Worm (Caenorhabditis elegans) whole organism, young adult: ENCODE results near the gene F42A10.5.
"Not testable (repeated sequence)": the region's sequence is repeated elsewhere in the genome, so short reads cannot be mapped to it uniquely, and the experiment has no call there.

ENCODE experiments used
- B0336.3 ChIP-seq: fragments of 200-800 bp; sonication (Bioruptor generic); IDR thresholded peaks from 2 replicates; pipeline ENCODE4 v1.3.6; 2022; ENCODE audit warnings: missing genetic modification characterization, missing compliant biosample characterization
- C17E4.6 ChIP-seq: fragments of 200-800 bp; sonication (Bioruptor generic); IDR thresholded peaks from 2 replicates; pipeline ENCODE4 v1.3.6; 2022; ENCODE audit warnings: missing genetic modification reagents, missing genetic modification characterization, missing compliant biosample characterization
- F52B5.7 ChIP-seq: sonication (generic microtip); optimal IDR thresholded peaks from 2 replicates; lab custom pipeline; 2016; ENCODE audit warnings: mild to moderate bottlenecking, missing genetic modification characterization, missing compliant biosample characterization
- F55B11.4 ChIP-seq: sonication (generic microtip); optimal IDR thresholded peaks from 2 replicates; lab custom pipeline; 2016; ENCODE audit warnings: missing compliant biosample characterization, missing genetic modification characterization, borderline replicate concordance; ENCODE audit not compliant: insufficient read depth
- K12H6.12 ChIP-seq: fragments of 200-800 bp; sonication (Bioruptor generic); optimal IDR thresholded peaks from 2 replicates; lab custom pipeline; 2018; ENCODE audit warnings: mild to moderate bottlenecking, missing genetic modification characterization, missing compliant biosample characterization
- T26A5.8 ChIP-seq: sonication (generic microtip); optimal IDR thresholded peaks from 2 replicates; lab custom pipeline; 2016; ENCODE audit warnings: missing genetic modification characterization, missing compliant biosample characterization
- Y79H2A.3 ChIP-seq: fragments of 200-800 bp; sonication (Bioruptor generic); conservative IDR thresholded peaks from 2 replicates; pipeline ENCODE4 v1.3.6; 2022; ENCODE audit warnings: missing genetic modification reagents, missing genetic modification characterization, missing compliant biosample characterization
- aptf-3 ChIP-seq: fragments of 200-800 bp; sonication (Bioruptor generic); IDR thresholded peaks from 2 replicates; pipeline ENCODE4 v1.3.6; 2022; ENCODE audit warnings: missing genetic modification characterization, missing compliant biosample characterization
- atf-7 ChIP-seq: sonication (generic microtip); optimal IDR thresholded peaks from 2 replicates; lab custom pipeline; 2017; ENCODE audit warnings: mild to moderate bottlenecking, missing genetic modification characterization, missing compliant biosample characterization
- athp-1 ChIP-seq: sonication (generic microtip); optimal IDR thresholded peaks from 2 replicates; lab custom pipeline; 2017; ENCODE audit warnings: mild to moderate bottlenecking, missing genetic modification characterization, missing compliant biosample characterization
- attf-5 ChIP-seq: fragments of 200-800 bp; sonication (Bioruptor generic); optimal IDR thresholded peaks from 2 replicates; lab custom pipeline; 2018; ENCODE audit warnings: mild to moderate bottlenecking, missing genetic modification characterization, missing compliant biosample characterization
- cebp-1 ChIP-seq, 2 experiments: fragments of 200-800 bp in 1 of 2; sonication (Bioruptor generic) in 1 of 2; sonication (generic microtip) in 1 of 2; IDR thresholded peaks in 1 of 2; optimal IDR thresholded peaks in 1 of 2; 2 replicates each; pipeline versions ENCODE4 v1.3.6 to Lab custom; 2017 to 2022; ENCODE audit warnings: missing compliant biosample characterization in 2 of 2, missing genetic modification characterization in 2 of 2, mild to moderate bottlenecking in 1 of 2, missing genetic modification reagents in 1 of 2, moderate library complexity in 1 of 2
- chd-7 ChIP-seq: sonication (generic microtip); optimal IDR thresholded peaks from 2 replicates; lab custom pipeline; 2016; ENCODE audit warnings: mild to moderate bottlenecking, missing genetic modification characterization, moderate library complexity, missing compliant biosample characterization
- dpff-1 ChIP-seq: sonication (generic microtip); optimal IDR thresholded peaks from 2 replicates; lab custom pipeline; 2017; ENCODE audit warnings: mild to moderate bottlenecking, missing genetic modification characterization, missing compliant biosample characterization
- egrh-3 ChIP-seq: fragments of 200-800 bp; sonication (Bioruptor generic); IDR thresholded peaks from 2 replicates; pipeline ENCODE4 v1.3.6; 2022; ENCODE audit warnings: missing genetic modification reagents, missing genetic modification characterization, missing compliant biosample characterization
- ekl-4 ChIP-seq: fragments of 200-800 bp; sonication (Bioruptor generic); IDR thresholded peaks from 2 replicates; pipeline ENCODE4 v1.3.6; 2022; ENCODE audit warnings: missing genetic modification reagents, missing genetic modification characterization, missing compliant biosample characterization
- ets-4 ChIP-seq: fragments of 200-800 bp; sonication (Bioruptor generic); optimal IDR thresholded peaks from 2 replicates; lab custom pipeline; 2018; ENCODE audit warnings: mild to moderate bottlenecking, missing genetic modification characterization, missing compliant biosample characterization
- fkh-3 ChIP-seq: sonication (generic microtip); optimal IDR thresholded peaks from 2 replicates; lab custom pipeline; 2016; ENCODE audit warnings: mild to moderate bottlenecking, missing genetic modification characterization, missing compliant biosample characterization
- hmg-1.2 ChIP-seq: fragments of 200-800 bp; sonication (Bioruptor generic); IDR thresholded peaks from 2 replicates; pipeline ENCODE4 v1.3.6; 2022; ENCODE audit warnings: missing genetic modification reagents, missing genetic modification characterization, missing compliant biosample characterization
- let-526 ChIP-seq: fragments of 200-800 bp; sonication (Bioruptor generic); IDR thresholded peaks from 2 replicates; pipeline ENCODE4 v1.3.6; 2022; ENCODE audit warnings: missing genetic modification reagents, missing genetic modification characterization, missing compliant biosample characterization
- lin-35 ChIP-seq, 3 experiments: fragments of 150-350 bp in 2 of 3; sonication (generic microtip) in 1 of 3; optimal IDR thresholded peaks; 2 replicates each; lab custom pipeline; 2014 to 2018; ENCODE audit warnings: missing biosample characterization in 3 of 3, missing genetic modification characterization in 3 of 3, missing genetic modification reagents in 3 of 3
- lin-40 ChIP-seq: sonication (generic microtip); optimal IDR thresholded peaks from 2 replicates; lab custom pipeline; 2016; ENCODE audit warnings: missing genetic modification characterization, mild to moderate bottlenecking, missing compliant biosample characterization, missing genotype, missing genetic modification reagents
- lin-54 ChIP-seq: fragments of 200-800 bp; sonication (Bioruptor generic); optimal IDR thresholded peaks from 2 replicates; lab custom pipeline; 2018; ENCODE audit warnings: mild to moderate bottlenecking, missing genetic modification characterization, missing compliant biosample characterization
- lir-1 ChIP-seq: fragments of 200-800 bp; sonication (Bioruptor generic); conservative IDR thresholded peaks from 2 replicates; pipeline ENCODE4 v1.3.6; 2022; ENCODE audit warnings: missing genetic modification reagents, missing genetic modification characterization, missing compliant biosample characterization
- lsl-1 ChIP-seq: fragments of 200-800 bp; sonication (Bioruptor generic); optimal IDR thresholded peaks from 2 replicates; lab custom pipeline; 2018; ENCODE audit warnings: mild to moderate bottlenecking, missing genetic modification characterization, moderate library complexity, missing compliant biosample characterization
- lsy-27 ChIP-seq: sonication (generic microtip); optimal IDR thresholded peaks from 2 replicates; lab custom pipeline; 2017; ENCODE audit warnings: missing genetic modification characterization, mild to moderate bottlenecking, missing compliant biosample characterization, antibody characterized with exemption, missing genotype, borderline replicate concordance; ENCODE audit not compliant: insufficient read depth
- madf-10 ChIP-seq: sonication (generic microtip); optimal IDR thresholded peaks from 2 replicates; lab custom pipeline; 2016; ENCODE audit warnings: mild to moderate bottlenecking, missing genetic modification characterization, missing compliant biosample characterization
- madf-6 ChIP-seq: fragments of 200-800 bp; sonication (Bioruptor generic); IDR thresholded peaks from 2 replicates; pipeline ENCODE4 v1.3.6; 2022; ENCODE audit warnings: missing genetic modification reagents, missing genetic modification characterization, missing compliant biosample characterization
- mcd-1 ChIP-seq: fragments of 200-800 bp; sonication (Bioruptor generic); IDR thresholded peaks from 2 replicates; pipeline ENCODE4 v1.3.6; 2022; ENCODE audit warnings: missing genetic modification reagents, missing genetic modification characterization, missing compliant biosample characterization
- nfyb-1 ChIP-seq: fragments of 200-800 bp; sonication (Bioruptor generic); IDR thresholded peaks from 2 replicates; pipeline ENCODE4 v1.3.6; 2022; ENCODE audit warnings: missing genetic modification reagents, missing genetic modification characterization, missing compliant biosample characterization
- nhr-80 ChIP-seq: sonication (generic microtip); optimal IDR thresholded peaks from 2 replicates; lab custom pipeline; 2016; ENCODE audit warnings: missing genetic modification characterization, missing compliant biosample characterization
- repo-1 ChIP-seq: sonication (generic microtip); optimal IDR thresholded peaks from 2 replicates; lab custom pipeline; 2017; ENCODE audit warnings: mild to moderate bottlenecking, missing genetic modification characterization, missing compliant biosample characterization
- rpc-1 ChIP-seq, 2 experiments: fragments of 150-350 bp in 1 of 2; sonication (generic microtip) in 1 of 2; optimal IDR thresholded peaks; 2 replicates each; lab custom pipeline; 2014 to 2018; ENCODE audit warnings: missing biosample characterization in 1 of 2, missing genetic modification characterization in 1 of 2, missing genetic modification reagents in 1 of 2, missing genotype in 1 of 2
- sdz-38 ChIP-seq: sonication (generic microtip); optimal IDR thresholded peaks from 2 replicates; lab custom pipeline; 2016; ENCODE audit warnings: missing genotype, missing genetic modification characterization, missing compliant biosample characterization
- sea-2 ChIP-seq: fragments of 200-800 bp; sonication (Bioruptor generic); IDR thresholded peaks from 2 replicates; pipeline ENCODE4 v1.3.6; 2022; ENCODE audit warnings: missing genetic modification characterization, missing compliant biosample characterization
- snpc-1.1 ChIP-seq: sonication (generic microtip); optimal IDR thresholded peaks from 2 replicates; lab custom pipeline; 2017; ENCODE audit warnings: missing genetic modification characterization, mild to moderate bottlenecking, missing compliant biosample characterization, antibody characterized with exemption, moderate library complexity, missing genotype, missing genetic modification reagents; ENCODE audit not compliant: insufficient read depth
- snpc-4 ChIP-seq, 5 experiments: fragments of 150-350 bp in 1 of 5; sonication (generic microtip) in 4 of 5; optimal IDR thresholded peaks; 2 replicates each; lab custom pipeline; 2014 to 2018; ENCODE audit warnings: missing genetic modification characterization in 5 of 5, missing biosample characterization in 3 of 5, antibody characterized with exemption in 2 of 5, mild to moderate bottlenecking in 2 of 5, missing compliant biosample characterization in 2 of 5, missing genotype in 2 of 5, moderate library complexity in 2 of 5, missing genetic modification reagents in 1 of 5
- tbp1 ChIP-seq: fragments of 200-800 bp; sonication (Bioruptor generic); optimal IDR thresholded peaks from 2 replicates; lab custom pipeline; 2018; ENCODE audit warnings: mild to moderate bottlenecking, missing genetic modification characterization, missing compliant biosample characterization
- unc-62 ChIP-seq: fragments of 150-350 bp; optimal IDR thresholded peaks from 2 replicates; lab custom pipeline; 2014; ENCODE audit warnings: missing biosample characterization, missing genetic modification reagents, missing genetic modification characterization
- zfh-2 ChIP-seq: fragments of 200-800 bp; sonication (Bioruptor generic); conservative IDR thresholded peaks from 2 replicates; pipeline ENCODE4 v1.3.6; 2022; ENCODE audit warnings: missing genetic modification reagents, missing genetic modification characterization, missing compliant biosample characterization
- ztf-22 ChIP-seq: fragments of 200-800 bp; sonication (Bioruptor generic); optimal IDR thresholded peaks from 2 replicates; lab custom pipeline; 2018; ENCODE audit warnings: mild to moderate bottlenecking, missing genetic modification characterization, moderate library complexity, missing compliant biosample characterization
- ztf-26 ChIP-seq: sonication (generic microtip); optimal IDR thresholded peaks from 2 replicates; lab custom pipeline; 2017; ENCODE audit warnings: missing genetic modification characterization, missing compliant biosample characterization
- ztf-3 ChIP-seq: fragments of 200-800 bp; sonication (Bioruptor generic); optimal IDR thresholded peaks from 2 replicates; lab custom pipeline; 2018; ENCODE audit warnings: mild to moderate bottlenecking, missing genetic modification characterization, missing compliant biosample characterization

F42A10.5 gene

DNA sequence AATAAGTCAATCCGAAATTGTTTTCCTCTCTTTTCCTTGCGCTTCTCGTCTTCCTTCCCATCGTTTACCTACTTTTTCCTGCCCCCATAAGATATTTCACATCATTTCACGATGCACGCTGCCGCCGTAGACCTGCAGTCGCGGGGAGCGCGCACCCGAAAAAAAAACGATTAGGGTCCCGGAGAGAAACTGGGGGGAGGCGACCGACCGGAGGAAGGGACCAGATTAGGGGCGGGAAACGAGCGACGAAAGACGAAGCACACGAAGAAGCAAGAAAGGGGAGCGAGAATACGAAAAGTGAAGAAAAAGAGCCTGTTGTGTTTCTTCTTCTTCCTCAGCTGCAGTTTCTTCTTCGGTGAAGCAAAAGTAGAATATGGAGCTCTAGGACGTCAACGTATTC, 38.1 kb downstream of the F42A10.5 start (continued):
- TF ChIP-seq lsy-27 (tag; lab: Kevin White, UChicago) = no peak
- TF ChIP-seq Y79H2A.3 (GFP tag; lab: Robert Waterston, UW) = no peak
- TF ChIP-seq snpc-1.1 (tag; lab: Kevin White, UChicago) = no peak
- TF ChIP-seq atf-7 (tag; lab: Kevin White, UChicago) = no peak
- TF ChIP-seq cebp-1 (GFP tag; IDR thresholded peaks at IDR 0.05; lab: Robert Waterston, UW) = no peak
- TF ChIP-seq cebp-1 (tag; optimal IDR thresholded peaks at IDR 0.05; lab: Kevin White, UChicago) = peak; percentile 17
- TF ChIP-seq nhr-80 (tag; lab: Kevin White, UChicago) = no peak
- no peak for TF ChIP-seq repo-1 (tag; lab: Kevin White, UChicago)
- TF ChIP-seq snpc-4 (GFP tag; optimal IDR thresholded peaks at IDR 0.05; lab: Kevin White, UChicago) = no peak
- peak in 1 of 4 experiments; percentile 28 for TF ChIP-seq snpc-4 (tag; optimal IDR thresholded peaks at IDR 0.05; lab: Kevin White, UChicago)
- TF ChIP-seq madf-10 (tag; lab: Kevin White, UChicago) = no peak
- no peak for TF ChIP-seq F55B11.4
- peak; percentile 96 for TF ChIP-seq zfh-2
- TF ChIP-seq ekl-4 (GFP tag; lab: Robert Waterston, UW) = no peak
- TF ChIP-seq sea-2 (GFP tag; lab: Robert Waterston, UW) = no peak
- no peak for TF ChIP-seq lin-54 (GFP tag; lab: Kevin White, UChicago)
- no peak for TF ChIP-seq dpff-1 (tag; lab: Kevin White, UChicago)
- TF ChIP-seq rpc-1 (optimal IDR thresholded peaks at IDR 0.05; lab: Kevin White, UChicago) = no peak
- TF ChIP-seq rpc-1 (tag; optimal IDR thresholded peaks at IDR 0.05; lab: Kevin White, UChicago) = no peak
- no peak for TF ChIP-seq aptf-3 (GFP tag; lab: Robert Waterston, UW)
- no peak for TF ChIP-seq unc-62 (GFP tag; lab: Kevin White, UChicago)
- no peak for TF ChIP-seq let-526 (GFP tag; lab: Robert Waterston, UW)
- TF ChIP-seq sdz-38 (tag; lab: Kevin White, UChicago) = no peak
- no peak for TF ChIP-seq nfyb-1 (GFP tag; lab: Robert Waterston, UW)
- no peak for TF ChIP-seq ets-4 (GFP tag; lab: Kevin White, UChicago)
- no peak for TF ChIP-seq fkh-3 (tag; lab: Kevin White, UChicago)
- no peak for TF ChIP-seq C17E4.6
- no peak for TF ChIP-seq B0336.3 (GFP tag; lab: Robert Waterston, UW)
- no peak for TF ChIP-seq T26A5.8 (tag; lab: Kevin White, UChicago)
- TF ChIP-seq madf-6 (GFP tag; lab: Robert Waterston, UW) = no peak
- TF ChIP-seq, all 124 proteins: peak for 8

DNA sequence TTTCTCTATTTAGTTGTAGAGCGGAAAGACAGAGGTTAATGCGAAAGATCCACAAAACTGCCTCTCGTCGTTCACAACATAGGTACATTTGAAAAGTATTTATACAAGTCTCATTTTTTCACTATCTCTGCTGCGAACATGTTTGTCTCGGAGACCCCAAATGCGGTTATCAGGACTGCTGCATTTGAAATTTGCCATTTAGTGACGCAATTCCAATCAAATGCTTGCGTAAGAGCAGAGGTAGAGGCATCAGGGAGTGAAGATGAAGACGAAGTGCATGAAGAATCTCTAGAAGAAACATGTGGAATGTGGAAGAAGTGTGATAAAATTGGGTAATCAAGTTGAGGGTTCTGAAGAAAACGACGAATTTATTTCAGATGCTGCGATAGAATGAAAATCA, 39.2 kb downstream of the F42A10.5 start:
- TF ChIP-seq tbp1 (no peak), nhr-80 (tag; lab: Kevin White, UChicago) (peak; percentile 13)

DNA sequence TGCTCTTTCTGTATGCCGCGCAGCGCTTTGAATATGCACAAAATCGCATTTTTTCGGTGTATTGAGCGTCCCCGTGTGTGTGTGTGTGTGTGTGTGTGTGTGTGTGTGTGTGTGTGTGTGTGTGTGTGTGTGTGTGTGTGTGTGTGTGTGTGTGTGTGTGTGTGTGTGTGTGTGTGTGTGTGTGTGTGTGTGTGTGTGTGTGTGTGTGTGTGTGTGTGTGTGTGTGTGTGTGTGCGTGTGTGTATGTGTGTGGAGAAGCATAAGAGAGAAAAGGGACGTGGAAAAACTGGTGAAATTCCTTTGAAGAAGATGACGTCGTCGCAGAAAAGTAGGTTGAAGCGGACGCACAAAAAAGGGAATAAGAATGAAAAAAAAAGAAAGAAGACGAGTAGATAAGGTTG, 39.9 kb downstream of the F42A10.5 start:
- peak; percentile 67 for TF ChIP-seq lin-54 (GFP tag; lab: Kevin White, UChicago)
- peak; percentile 80 for TF ChIP-seq repo-1 (tag; lab: Kevin White, UChicago)
- peak; percentile 68 for TF ChIP-seq attf-5 (GFP tag; lab: Kevin White, UChicago)
- peak; percentile 83 for TF ChIP-seq lir-1 (GFP tag; lab: Robert Waterston, UW)
- TF ChIP-seq mcd-1 (GFP tag; lab: Robert Waterston, UW) = peak; percentile 46
- peak; percentile 78 for TF ChIP-seq egrh-3 (GFP tag; lab: Robert Waterston, UW)
- TF ChIP-seq hmg-1.2 (GFP tag; lab: Robert Waterston, UW) = peak; percentile 69
- not testable (repeated sequence) for TF ChIP-seq cebp-1 (GFP tag; IDR thresholded peaks at IDR 0.05; lab: Robert Waterston, UW)
- peak; percentile 86 for TF ChIP-seq cebp-1 (tag; optimal IDR thresholded peaks at IDR 0.05; lab: Kevin White, UChicago)
- TF ChIP-seq F52B5.7 (tag; lab: Kevin White, UChicago) = peak; percentile 77
- TF ChIP-seq lin-35 (GFP tag; optimal IDR thresholded peaks at IDR 0.05; lab: Kevin White, UChicago) = peak in 1 of 3 experiments; percentile 6
- peak; percentile 100 for TF ChIP-seq ztf-3 (GFP tag; lab: Kevin White, UChicago)
- TF ChIP-seq athp-1 = peak; percentile 45
- TF ChIP-seq lin-40 = peak; percentile 54
- TF ChIP-seq atf-7 (tag; lab: Kevin White, UChicago) = peak; percentile 71
- peak; percentile 44 for TF ChIP-seq lsl-1
- TF ChIP-seq tbp1 = peak; percentile 50
- peak; percentile 77 for TF ChIP-seq B0336.3 (GFP tag; lab: Robert Waterston, UW)
- peak; percentile 71 for TF ChIP-seq ztf-22 (GFP tag; lab: Kevin White, UChicago)
- TF ChIP-seq ztf-26 = peak; percentile 67
- peak; percentile 95 for TF ChIP-seq K12H6.12 (tag; lab: Kevin White, UChicago)
- TF ChIP-seq chd-7 (tag; lab: Kevin White, UChicago) = peak; percentile 90
- TF ChIP-seq zfh-2 = peak; percentile 74
- peak; percentile 66; the same call in 1 of the 2 replicates for TF ChIP-seq nfyb-1 (GFP tag; lab: Robert Waterston, UW)
